Fruit fly (Drosophila melanogaster) whole organism, adult: ENCODE results near the gene Eig71Ei.

Experiments used
- CG11617 ChIP-seq: fragments of 200-800 bp; sonication (Bioruptor generic); optimal IDR thresholded peaks from 2 replicates; lab custom pipeline; 2017; ENCODE audit warnings: mild to moderate bottlenecking, missing biosample characterization, missing genetic modification reagents, missing genetic modification characterization
- Hr96 ChIP-seq: fragments of 200-800 bp; sonication (Bioruptor generic); optimal IDR thresholded peaks from 2 replicates; lab custom pipeline; 2016; ENCODE audit warnings: missing biosample characterization, missing genetic modification characterization
- bab1 ChIP-seq: fragments of 200-800 bp; sonication (Bioruptor generic); optimal IDR thresholded peaks from 3 replicates; lab custom pipeline; 2019; ENCODE audit warnings: missing biosample characterization, mild to moderate bottlenecking, missing genetic modification characterization, moderate library complexity
- kay ChIP-seq: fragments of 200-800 bp; sonication (Bioruptor generic); peaks from one replicate; lab custom pipeline; 2016; ENCODE audit warnings: missing biosample characterization, missing genetic modification characterization, borderline replicate concordance

DNA sequence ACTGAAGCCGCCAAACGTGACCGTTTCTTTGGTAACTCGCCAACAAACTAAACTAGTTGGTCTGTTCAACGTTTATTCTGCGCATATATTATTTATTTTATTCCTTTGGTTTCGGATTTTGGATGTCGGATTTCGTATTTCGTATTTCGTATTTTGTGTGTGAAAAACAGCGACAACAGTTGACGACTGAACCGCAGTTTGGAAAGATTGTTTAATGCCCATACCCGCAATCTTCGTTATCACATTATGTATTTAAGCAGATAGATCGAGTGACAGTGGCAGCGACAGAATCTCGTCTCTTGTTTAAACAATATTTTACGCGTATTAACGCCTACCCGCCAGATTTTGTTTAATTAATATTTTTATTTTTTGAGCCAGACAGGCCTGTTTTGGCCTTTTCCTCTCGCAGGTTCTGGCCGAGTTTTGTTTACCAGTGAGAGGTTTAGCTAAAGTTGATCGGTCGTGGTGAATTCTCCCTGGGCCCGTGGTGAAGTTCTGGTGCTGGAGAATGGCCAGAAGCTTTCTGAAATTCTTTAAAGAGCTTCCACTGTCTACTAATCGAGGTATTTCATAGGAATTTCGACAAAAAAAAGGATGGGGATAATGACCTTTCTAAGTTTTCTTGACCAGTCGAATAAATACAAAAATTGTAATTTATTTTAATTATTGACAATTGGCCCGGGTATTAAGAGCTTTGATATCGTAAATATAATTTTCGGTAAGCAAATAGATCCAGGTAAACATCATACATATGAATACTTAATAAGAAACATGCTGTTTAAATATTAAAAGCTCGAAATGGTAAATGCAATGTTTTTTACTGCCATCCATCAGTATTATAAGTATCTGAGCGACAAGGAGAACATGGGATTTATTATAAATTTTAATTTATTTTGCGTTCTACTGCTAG lies 11.5 kb upstream of the Eig71Ei start, which contains the start of the genes comm3 and CG43083:
- TF ChIP-seq bab1 (GFP tag; lab: Kevin White, UChicago) = no peak
- no peak for TF ChIP-seq Hr96 (GFP tag; lab: Kevin White, UChicago)
- TF ChIP-seq CG11617 (GFP tag; lab: Kevin White, UChicago) = no peak
- TF ChIP-seq kay (GFP tag; lab: Kevin White, UChicago) = no peak
